Fruit fly (Drosophila melanogaster): ENCODE measurements around the gene Cyp304a1.
A peak's percentile ranks its signal among the peaks of the same experiment; 100 is the strongest.

The Cyp304a1 gene

dm6 chr3R:12981334-12982166, 18.0 kb downstream of the Cyp304a1 start (continued):
- peak; percentile 72 for TF ChIP-seq acj6 (GFP tag; optimal IDR thresholded peaks at IDR 0.05)
- peak; percentile 78 for TF ChIP-seq CG8119 (GFP tag; IDR thresholded peaks at IDR 0.05)
- no peak for TF ChIP-seq Hr38 (GFP tag; optimal IDR thresholded peaks at IDR 0.05)
- peak; percentile 45 for TF ChIP-seq Ets21C (GFP tag; optimal IDR thresholded peaks at IDR 0.05)
- TF ChIP-seq lz (GFP tag; optimal IDR thresholded peaks at IDR 0.05), result peak; percentile 80
- peak; percentile 64 for TF ChIP-seq fd59A (GFP tag; optimal IDR thresholded peaks at IDR 0.05)
- peak; percentile 79 for TF ChIP-seq eg (GFP tag; IDR thresholded peaks at IDR 0.05)
- TF ChIP-seq Blimp-1 (GFP tag; optimal IDR thresholded peaks at IDR 0.05), result peak; percentile 8
- TF ChIP-seq CG6854 (GFP tag; optimal IDR thresholded peaks at IDR 0.05), result no peak
- TF ChIP-seq CG4318 (GFP tag; optimal IDR thresholded peaks at IDR 0.05), result peak; percentile 72
- TF ChIP-seq dsx (GFP tag; optimal IDR thresholded peaks at IDR 0.05; ENCODE audit: poor library complexity, severe bottlenecking), result peak; percentile 40
- peak; percentile 89 for TF ChIP-seq svp (GFP tag)
- TF ChIP-seq CG7368 (GFP tag; optimal IDR thresholded peaks at IDR 0.05), result peak; percentile 60
- TF ChIP-seq CG6276 (GFP tag; optimal IDR thresholded peaks at IDR 0.05), result peak; percentile 70
- 0 out of 2 replicates have a peak, but pooled peaks have one; percentile 67 for TF ChIP-seq CG11294 (GFP tag; IDR thresholded peaks at IDR 0.05)
- no peak for TF ChIP-seq fkh (GFP tag; optimal IDR thresholded peaks at IDR 0.05)
- TF ChIP-seq CG11762 (GFP tag; optimal IDR thresholded peaks at IDR 0.05; ENCODE audit: insufficient read depth), result peak; percentile 76
- peak; percentile 59 for TF ChIP-seq CG8319 (GFP tag; optimal IDR thresholded peaks at IDR 0.05)
- no peak for TF ChIP-seq Eip93F (GFP tag; optimal IDR thresholded peaks at IDR 0.05)
- peak; percentile 79 for TF ChIP-seq CG8632 (GFP tag; optimal IDR thresholded peaks at IDR 0.05)
- peak; percentile 77 for TF ChIP-seq OdsH (GFP tag; optimal IDR thresholded peaks at IDR 0.05)
- peak; percentile 67 for TF ChIP-seq Hr39 (GFP tag; optimal IDR thresholded peaks at IDR 0.05)
- peak; percentile 76 for TF ChIP-seq CG6792 (GFP tag; optimal IDR thresholded peaks at IDR 0.05)
- TF ChIP-seq CG6163 (GFP tag; IDR thresholded peaks at IDR 0.05), result peak; percentile 62
- peak; percentile 80 for TF ChIP-seq CG32006 (GFP tag; optimal IDR thresholded peaks at IDR 0.05)

- peak; percentile 32 for TF ChIP-seq CG11902 (GFP tag; optimal IDR thresholded peaks at IDR 0.05)
- TF ChIP-seq fd85E (GFP tag; optimal IDR thresholded peaks at IDR 0.05), result peak; percentile 21
- peak; percentile 31 for TF ChIP-seq cyc (GFP tag; optimal IDR thresholded peaks at IDR 0.05)
- peak; percentile 61 for TF ChIP-seq achi (GFP tag; optimal IDR thresholded peaks at IDR 0.05)
- peak; percentile 51 for TF ChIP-seq svp (GFP tag)
- no peak for TF ChIP-seq CG7368 (GFP tag; optimal IDR thresholded peaks at IDR 0.05)
- TF ChIP-seq spab (GFP tag; optimal IDR thresholded peaks at IDR 0.05), result no peak
- no peak for TF ChIP-seq Sox102F (GFP tag; optimal IDR thresholded peaks at IDR 0.05)
- peak; percentile 79 for TF ChIP-seq CG32006 (GFP tag; optimal IDR thresholded peaks at IDR 0.05)
- TF ChIP-seq CG6854 (GFP tag; optimal IDR thresholded peaks at IDR 0.05), result no peak
- TF ChIP-seq CG16779 (tag; optimal IDR thresholded peaks at IDR 0.05), result no peak
- peak; percentile 76 for TF ChIP-seq CG10669 (GFP tag; optimal IDR thresholded peaks at IDR 0.05)
- peak; percentile 71 for TF ChIP-seq CG8119 (GFP tag; IDR thresholded peaks at IDR 0.05)
- TF ChIP-seq CG6276 (GFP tag; optimal IDR thresholded peaks at IDR 0.05), result peak; percentile 70
- peak; percentile 44 for TF ChIP-seq vri (GFP tag; optimal IDR thresholded peaks at IDR 0.05)
- TF ChIP-seq CG31627 (GFP tag; optimal IDR thresholded peaks at IDR 0.05), result peak; percentile 49
- TF ChIP-seq Eip75B (GFP tag; optimal IDR thresholded peaks at IDR 0.05), result peak; percentile 42
- TF ChIP-seq fkh (GFP tag; optimal IDR thresholded peaks at IDR 0.05), result peak; percentile 85
- TF ChIP-seq dsx (GFP tag; optimal IDR thresholded peaks at IDR 0.05; ENCODE audit: poor library complexity, severe bottlenecking), result peak; percentile 44
- peak; percentile 50 for TF ChIP-seq Hr39 (GFP tag; optimal IDR thresholded peaks at IDR 0.05)
- TF ChIP-seq CG3919 (GFP tag; optimal IDR thresholded peaks at IDR 0.05), result no peak
- no peak for TF ChIP-seq Ets21C (GFP tag; optimal IDR thresholded peaks at IDR 0.05)
- peak; percentile 63 for TF ChIP-seq Ets96B (tag; optimal IDR thresholded peaks at IDR 0.05)
- peak; percentile 60 for TF ChIP-seq esn (GFP tag; optimal IDR thresholded peaks at IDR 0.05)
- TF ChIP-seq salr (GFP tag; optimal IDR thresholded peaks at IDR 0.05), result peak; percentile 25 to 64
- TF ChIP-seq CG11762 (GFP tag; optimal IDR thresholded peaks at IDR 0.05; ENCODE audit: insufficient read depth), result peak; percentile 44
- TF ChIP-seq fd59A (GFP tag; optimal IDR thresholded peaks at IDR 0.05), result peak; percentile 58
- no peak for TF ChIP-seq Blimp-1 (GFP tag; optimal IDR thresholded peaks at IDR 0.05)
- TF ChIP-seq pdm3 (GFP tag; optimal IDR thresholded peaks at IDR 0.05), result peak; percentile 75
- TF ChIP-seq CG10631 (GFP tag; optimal IDR thresholded peaks at IDR 0.05), result peak; percentile 49
- TF ChIP-seq dac (GFP tag; optimal IDR thresholded peaks at IDR 0.05), result peak; percentile 25
- peak; percentile 87 for TF ChIP-seq eg (GFP tag; IDR thresholded peaks at IDR 0.05)
- peak; percentile 93 for TF ChIP-seq Eip78C (GFP tag)
Measured at dm6 chr3R:12982167-12982981, 18.8 kb downstream of the Cyp304a1 start.

Data from whole organism, prepupa.